Worm (Caenorhabditis elegans) whole organism, late embryonic: ENCODE results near the gene C44B7.5.

Source experiments
- C38D4.7 ChIP-seq: fragments of 200-800 bp; sonication (Bioruptor generic); optimal IDR thresholded peaks from 2 replicates; lab custom pipeline; 2018; ENCODE audit warnings: mild to moderate bottlenecking, missing genetic modification characterization, moderate library complexity, missing compliant biosample characterization
- F13H6.1 ChIP-seq: sonication (generic microtip); optimal IDR thresholded peaks from 2 replicates; lab custom pipeline; 2016; ENCODE audit warnings: missing genetic modification characterization, missing compliant biosample characterization
- ahr-1 ChIP-seq: sonication (generic microtip); optimal IDR thresholded peaks from 2 replicates; lab custom pipeline; 2016; ENCODE audit warnings: missing genetic modification characterization, missing compliant biosample characterization
- ama-1 ChIP-seq: fragments of 150-350 bp; optimal IDR thresholded peaks from 2 replicates; lab custom pipeline; 2014
- ceh-14 ChIP-seq: sonication (generic microtip); optimal IDR thresholded peaks from 2 replicates; lab custom pipeline; 2016; ENCODE audit warnings: missing genotype, missing genetic modification characterization, missing compliant biosample characterization
- ceh-18 ChIP-seq: sonication (generic microtip); optimal IDR thresholded peaks from 2 replicates; lab custom pipeline; 2016; ENCODE audit warnings: missing genetic modification characterization, missing compliant biosample characterization
- ceh-19 ChIP-seq: fragments of 200-800 bp; sonication (Bioruptor generic); optimal IDR thresholded peaks from 2 replicates; lab custom pipeline; 2018; ENCODE audit warnings: mild to moderate bottlenecking, missing genetic modification characterization, missing compliant biosample characterization
- ceh-22 ChIP-seq: sonication (generic microtip); optimal IDR thresholded peaks from 2 replicates; lab custom pipeline; 2017; ENCODE audit warnings: missing biosample characterization, missing genetic modification characterization
- ceh-24 ChIP-seq: sonication (generic microtip); optimal IDR thresholded peaks from 2 replicates; lab custom pipeline; 2016; ENCODE audit warnings: mild to moderate bottlenecking, missing genetic modification characterization, missing compliant biosample characterization
- ceh-31 ChIP-seq: sonication (generic microtip); optimal IDR thresholded peaks from 2 replicates; lab custom pipeline; 2016; ENCODE audit warnings: missing genetic modification characterization, missing compliant biosample characterization
- ceh-34 ChIP-seq: sonication (generic microtip); optimal IDR thresholded peaks from 2 replicates; lab custom pipeline; 2016; ENCODE audit warnings: mild to moderate bottlenecking, missing genetic modification characterization, missing compliant biosample characterization
- ceh-45 ChIP-seq: fragments of 200-800 bp; sonication (Bioruptor generic); IDR thresholded peaks from 2 replicates; pipeline ENCODE4 v1.3.6; 2022; ENCODE audit warnings: missing genetic modification reagents, missing genetic modification characterization, missing compliant biosample characterization
- ceh-48 ChIP-seq: sonication (generic microtip); optimal IDR thresholded peaks from 2 replicates; lab custom pipeline; 2016; ENCODE audit warnings: missing genetic modification characterization, inconsistent platforms, missing compliant biosample characterization
- che-1 ChIP-seq: sonication (generic microtip); optimal IDR thresholded peaks from 2 replicates; lab custom pipeline; 2016; ENCODE audit warnings: mild to moderate bottlenecking, missing genetic modification characterization, missing compliant biosample characterization
- dmd-4 ChIP-seq: sonication (generic microtip); optimal IDR thresholded peaks from 2 replicates; lab custom pipeline; 2016; ENCODE audit warnings: borderline replicate concordance, missing genetic modification characterization, missing compliant biosample characterization
- elt-2 ChIP-seq: sonication (generic microtip); optimal IDR thresholded peaks from 2 replicates; lab custom pipeline; 2016; ENCODE audit warnings: missing genetic modification reagents, missing genetic modification characterization, missing compliant biosample characterization
- ets-4 ChIP-seq: sonication (generic microtip); optimal IDR thresholded peaks from 2 replicates; lab custom pipeline; 2016; ENCODE audit warnings: missing genetic modification characterization, missing compliant biosample characterization
- fkh-10 ChIP-seq: fragments of 150-350 bp; optimal IDR thresholded peaks from 2 replicates; lab custom pipeline; 2014; ENCODE audit warnings: missing biosample characterization, missing genetic modification reagents, missing genetic modification characterization
- gmeb-2 ChIP-seq: sonication (generic microtip); optimal IDR thresholded peaks from 2 replicates; lab custom pipeline; 2016; ENCODE audit warnings: missing genetic modification characterization, inconsistent platforms, missing compliant biosample characterization
- hlh-15 ChIP-seq: sonication (generic microtip); optimal IDR thresholded peaks from 2 replicates; lab custom pipeline; 2016; ENCODE audit warnings: missing genetic modification characterization, missing compliant biosample characterization
- hlh-6 ChIP-seq: sonication (generic microtip); optimal IDR thresholded peaks from 2 replicates; lab custom pipeline; 2016; ENCODE audit warnings: missing genotype, missing genetic modification characterization, missing compliant biosample characterization
- lim-6 ChIP-seq: sonication (generic microtip); optimal IDR thresholded peaks from 2 replicates; lab custom pipeline; 2016; ENCODE audit warnings: missing genetic modification characterization, missing compliant biosample characterization
- lin-11 ChIP-seq: fragments of 200-800 bp; sonication (Bioruptor generic); optimal IDR thresholded peaks from 2 replicates; lab custom pipeline; 2018; ENCODE audit warnings: mild to moderate bottlenecking, missing genetic modification characterization, missing compliant biosample characterization
- mec-3 ChIP-seq: sonication (generic microtip); optimal IDR thresholded peaks from 2 replicates; lab custom pipeline; 2016; ENCODE audit warnings: borderline replicate concordance, missing genetic modification characterization, missing compliant biosample characterization
- nfya-1 ChIP-seq: sonication (generic microtip); optimal IDR thresholded peaks from 2 replicates; lab custom pipeline; 2017; ENCODE audit warnings: missing genetic modification characterization, mild to moderate bottlenecking, missing compliant biosample characterization, antibody characterized with exemption, moderate library complexity
- nhr-11 ChIP-seq: fragments of 150-350 bp; optimal IDR thresholded peaks from 2 replicates; lab custom pipeline; 2014; ENCODE audit warnings: missing biosample characterization, missing genetic modification characterization
- nhr-232 ChIP-seq: sonication (generic microtip); optimal IDR thresholded peaks from 2 replicates; lab custom pipeline; 2016; ENCODE audit warnings: missing genetic modification characterization, missing compliant biosample characterization
- npax-4 ChIP-seq: sonication (generic microtip); optimal IDR thresholded peaks from 2 replicates; lab custom pipeline; 2016; ENCODE audit warnings: missing genetic modification characterization, missing compliant biosample characterization
- pat-9 ChIP-seq: fragments of 200-800 bp; sonication (Bioruptor generic); optimal IDR thresholded peaks from 2 replicates; lab custom pipeline; 2018; ENCODE audit warnings: mild to moderate bottlenecking, missing genetic modification characterization, moderate library complexity, missing compliant biosample characterization
- pax-1 ChIP-seq: fragments of 150-350 bp; optimal IDR thresholded peaks from 2 replicates; lab custom pipeline; 2014; ENCODE audit warnings: missing biosample characterization, missing genetic modification characterization
- pha-4 ChIP-seq: fragments of 150-350 bp; optimal IDR thresholded peaks from 2 replicates; lab custom pipeline; 2018; ENCODE audit warnings: missing biosample characterization, missing genetic modification reagents, missing genetic modification characterization
- pqm-1 ChIP-seq: sonication (generic microtip); optimal IDR thresholded peaks from 2 replicates; lab custom pipeline; 2016; ENCODE audit warnings: missing genetic modification characterization, missing compliant biosample characterization
- ref-2 ChIP-seq: sonication (generic microtip); optimal IDR thresholded peaks from 2 replicates; lab custom pipeline; 2016; ENCODE audit warnings: missing genetic modification characterization, missing compliant biosample characterization
- sdc-2 ChIP-seq: sonication (generic microtip); optimal IDR thresholded peaks from 2 replicates; lab custom pipeline; 2016; ENCODE audit warnings: missing genotype, missing genetic modification characterization, missing compliant biosample characterization
- sox-4 ChIP-seq: sonication (generic microtip); optimal IDR thresholded peaks from 2 replicates; lab custom pipeline; 2017; ENCODE audit warnings: mild to moderate bottlenecking, missing genetic modification characterization, inconsistent platforms, missing compliant biosample characterization
- syd-9 ChIP-seq: sonication (generic microtip); optimal IDR thresholded peaks from 2 replicates; lab custom pipeline; 2016; ENCODE audit warnings: mild to moderate bottlenecking, missing genetic modification characterization, moderate library complexity, missing compliant biosample characterization
- tbx-2 ChIP-seq: sonication (generic microtip); optimal IDR thresholded peaks from 2 replicates; lab custom pipeline; 2016; ENCODE audit warnings: missing genetic modification characterization, missing compliant biosample characterization
- ttx-3 ChIP-seq: sonication (generic microtip); optimal IDR thresholded peaks from 2 replicates; lab custom pipeline; 2016; ENCODE audit warnings: missing genetic modification reagents, missing genetic modification characterization, missing compliant biosample characterization
- unc-42 ChIP-seq: sonication (generic microtip); optimal IDR thresholded peaks from 2 replicates; lab custom pipeline; 2016; ENCODE audit warnings: missing genotype, missing genetic modification characterization, missing compliant biosample characterization
- unc-55 ChIP-seq: sonication (generic microtip); optimal IDR thresholded peaks from 2 replicates; lab custom pipeline; 2017; ENCODE audit warnings: missing biosample characterization, missing genetic modification reagents, missing genetic modification characterization
- unc-86 ChIP-seq: sonication (generic microtip); optimal IDR thresholded peaks from 2 replicates; lab custom pipeline; 2016; ENCODE audit warnings: missing genetic modification characterization, missing compliant biosample characterization
- ztf-16 ChIP-seq: sonication (generic microtip); optimal IDR thresholded peaks from 2 replicates; lab custom pipeline; 2017; ENCODE audit warnings: missing genetic modification characterization, missing compliant biosample characterization

The C44B7.5 gene

ce11 chrII:6838270-6838878 is 34.0 kb downstream of the C44B7.5 start (continued):
- TF ChIP-seq ttx-3 (tag; lab: Kevin White, UChicago) (no peak), pax-1 (no peak), ceh-48 (tag; lab: Kevin White, UChicago) (no peak), dmd-4 (tag; lab: Kevin White, UChicago) (no peak), unc-55 (GFP tag; lab: Kevin White, UChicago) (peak; percentile 83), lim-6 (tag; lab: Kevin White, UChicago) (peak; percentile 18), mec-3 (tag; lab: Kevin White, UChicago) (no peak), tbx-2 (tag; lab: Kevin White, UChicago) (peak; percentile 5), pha-4 (tag; lab: Kevin White, UChicago) (no peak), gmeb-2 (tag; lab: Kevin White, UChicago) (no peak), hlh-15 (tag; lab: Kevin White, UChicago) (no peak), sox-4 (tag; lab: Kevin White, UChicago) (no peak), ceh-45 (GFP tag; lab: Robert Waterston, UW) (no peak), pqm-1 (tag; lab: Kevin White, UChicago) (no peak), ceh-22 (tag; lab: Kevin White, UChicago) (no peak), sdc-2 (no peak), ama-1 (lab: Kevin White, UChicago) (no peak), unc-86 (tag; lab: Kevin White, UChicago) (no peak), ceh-14 (tag; lab: Kevin White, UChicago) (peak; percentile 61), nhr-11 (tag; lab: Kevin White, UChicago) (no peak), lin-11 (tag; lab: Kevin White, UChicago) (no peak), pat-9 (tag; lab: Kevin White, UChicago) (no peak), npax-4 (tag; lab: Kevin White, UChicago) (no peak), ceh-24 (no peak), F13H6.1 (tag; lab: Kevin White, UChicago) (no peak), ceh-18 (no peak), elt-2 (no peak)
- TF ChIP-seq, all 69 proteins: peak for 9

DNA sequence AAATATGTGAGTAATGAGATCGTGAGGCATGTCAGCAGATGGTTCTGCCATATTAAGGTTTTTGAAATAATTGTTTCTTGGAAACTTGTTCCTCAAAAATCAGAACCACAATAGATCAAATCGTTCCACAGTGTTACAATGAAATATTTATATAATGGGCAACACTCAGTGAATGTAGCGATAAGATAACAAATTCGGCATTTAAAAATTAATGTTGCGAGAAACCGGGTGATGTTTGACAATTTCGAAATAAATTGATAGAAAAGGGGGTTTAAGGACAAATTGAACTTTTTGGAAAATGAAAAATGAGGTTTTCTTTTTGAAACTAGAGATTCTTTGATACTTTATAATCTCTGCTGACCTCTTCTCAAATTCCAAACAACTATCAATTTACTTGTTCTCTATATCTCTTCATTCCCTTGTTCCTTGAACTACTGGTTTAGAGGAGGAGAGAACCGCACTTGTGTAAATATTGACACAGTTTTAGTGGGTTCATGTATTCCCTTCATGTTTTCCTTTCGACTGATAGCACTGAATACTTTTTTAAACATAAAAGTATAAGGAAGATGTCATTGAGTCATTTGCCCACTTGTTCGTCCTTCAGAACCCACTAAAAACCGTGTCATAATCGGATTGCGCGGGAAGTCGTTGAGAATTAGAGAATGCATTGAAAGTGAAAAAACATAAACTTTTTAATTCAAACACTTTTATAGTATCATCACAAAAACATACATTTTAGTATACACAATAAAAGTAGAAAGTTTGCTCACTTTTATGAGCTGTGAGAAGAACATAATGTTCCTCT is 35.4 kb downstream of the C44B7.5 start:
- TF ChIP-seq fkh-10 (GFP tag; lab: Kevin White, UChicago) = no peak
- TF ChIP-seq mec-3 (tag; lab: Kevin White, UChicago) = no peak
- peak; percentile 4 for TF ChIP-seq ceh-19 (GFP tag; lab: Kevin White, UChicago)
- no peak for TF ChIP-seq lin-11 (tag; lab: Kevin White, UChicago)
- no peak for TF ChIP-seq ahr-1 (tag; lab: Kevin White, UChicago)
- TF ChIP-seq pqm-1 (tag; lab: Kevin White, UChicago) = no peak
- TF ChIP-seq elt-2 = peak; percentile 3
- TF ChIP-seq ceh-34 (tag; lab: Kevin White, UChicago) = peak; percentile 77

DNA sequence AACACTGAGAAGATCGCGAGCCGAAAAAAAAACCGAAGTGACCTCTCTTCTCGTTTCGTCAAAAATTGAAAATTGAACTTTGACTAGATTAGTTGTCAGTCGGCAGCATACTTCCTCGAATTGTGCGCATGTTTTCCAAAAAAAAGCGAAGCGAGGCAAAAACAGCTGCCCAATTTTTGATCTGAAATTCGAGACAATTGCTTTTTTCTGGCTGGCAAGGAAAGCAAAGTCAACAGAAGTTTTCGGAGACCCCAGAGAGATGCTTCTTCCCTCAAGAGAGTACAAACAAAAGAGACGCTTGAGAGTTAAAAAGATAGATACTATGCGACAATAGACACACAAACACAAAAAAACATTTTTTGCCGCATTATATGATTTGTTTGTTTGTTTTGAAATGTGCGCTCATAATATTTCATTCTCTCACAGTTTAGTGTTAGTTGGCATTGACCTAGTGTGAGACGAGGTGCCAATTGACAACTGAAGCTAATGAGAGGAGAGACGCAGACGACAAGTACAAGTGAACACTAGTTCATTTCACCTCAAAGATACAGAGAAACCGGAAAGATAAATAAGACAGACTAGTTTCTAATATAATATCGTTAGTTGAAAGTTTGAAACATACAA is 36.3 kb downstream of the C44B7.5 start:
- TF ChIP-seq tbx-2 (tag; lab: Kevin White, UChicago) = peak; percentile 42
- no peak for TF ChIP-seq ahr-1 (tag; lab: Kevin White, UChicago)
- peak; percentile 27 for TF ChIP-seq ref-2
- TF ChIP-seq unc-55 (GFP tag; lab: Kevin White, UChicago) = peak; percentile 13
- no peak for TF ChIP-seq C38D4.7 (GFP tag; lab: Kevin White, UChicago)

- TF ChIP-seq nhr-232 (tag; lab: Kevin White, UChicago) (no peak), unc-55 (GFP tag; lab: Kevin White, UChicago) (peak; percentile 82), hlh-6 (tag; lab: Kevin White, UChicago) (no peak), unc-86 (tag; lab: Kevin White, UChicago) (no peak), ets-4 (tag; lab: Kevin White, UChicago) (no peak), nfya-1 (tag; lab: Kevin White, UChicago) (peak; percentile 13), hlh-15 (tag; lab: Kevin White, UChicago) (no peak), che-1 (tag; lab: Kevin White, UChicago) (no peak), unc-42 (tag; lab: Kevin White, UChicago) (peak; percentile 71), syd-9 (no peak), nhr-11 (tag; lab: Kevin White, UChicago) (no peak), ceh-31 (tag; lab: Kevin White, UChicago) (peak; percentile 4), ttx-3 (tag; lab: Kevin White, UChicago) (peak; percentile 31), ztf-16 (tag; lab: Kevin White, UChicago) (no peak)
These were observed 36.9 kb downstream of the C44B7.5 start for ce11 chrII:6835500-6835899.
